Fruit fly (Drosophila melanogaster) S2 (cell line): ENCODE results near the gene CG7627.

Experiments
- CG8478 ChIP-seq: fragments of >200 bp; optimal IDR thresholded peaks from 2 replicates; lab custom pipeline; 2018
- CTCF ChIP-seq, 2 experiments: fragments of >200 bp; optimal IDR thresholded peaks; 2 replicates each; lab custom pipeline; 2018

DNA sequence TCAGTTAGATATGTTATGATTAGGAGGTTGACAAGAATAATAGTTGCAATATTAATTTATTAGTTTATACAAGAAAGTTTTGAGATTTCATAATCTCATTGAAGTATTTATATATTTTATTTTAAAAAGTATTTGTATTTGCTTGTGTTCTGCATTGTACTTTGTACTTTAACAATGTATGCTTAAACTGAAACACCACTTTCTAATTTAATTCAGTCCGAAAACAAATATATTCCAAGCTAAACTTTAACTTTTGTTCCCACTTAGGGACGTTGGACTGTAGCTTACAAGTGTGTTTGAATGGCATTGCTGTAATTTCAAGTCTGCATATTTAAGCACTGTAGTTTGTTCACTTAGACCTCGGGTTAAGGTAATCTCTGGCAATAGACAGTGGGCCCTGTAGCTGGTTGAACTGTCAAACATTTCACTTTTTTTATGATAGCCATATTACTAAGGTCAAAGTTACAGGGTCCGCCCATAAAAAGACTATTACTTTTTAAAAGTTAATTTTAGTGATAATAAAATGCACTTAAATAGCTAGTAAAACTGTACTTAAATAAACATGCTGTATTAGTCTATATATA lies 9.2 kb upstream of the CG7627 start:
- TF ChIP-seq CTCF (optimal IDR thresholded peaks at IDR 0.05; lab: Kevin White, UChicago) (no peak), CG8478 (lab: Kevin White, UChicago) (no peak)
